Fruit fly (Drosophila melanogaster): Measurements from ENCODE around the gene Idh.
A peak's percentile ranks its signal among the peaks of the same experiment; 100 is the strongest.

The Idh gene

dm6 chr3L:8405123-8405522 is 44.4 kb upstream of the Idh start, which contains the start of the genes Tpt, mkg-p and CG13667 (continued):
- TF ChIP-seq CG2129 (GFP tag; IDR thresholded peaks at IDR 0.05; ENCODE audit: partially characterized antibody) (peak; percentile 64), CG13894 (tag; optimal IDR thresholded peaks at IDR 0.05) (no peak), CG4854 (GFP tag; optimal IDR thresholded peaks at IDR 0.05) (no peak), Dll (GFP tag; IDR thresholded peaks at IDR 0.05; ENCODE audit: partially characterized antibody) (peak; percentile 89), zen (tag; optimal IDR thresholded peaks at IDR 0.05) (peak; percentile 43), ranshi (GFP tag; IDR thresholded peaks at IDR 0.05) (no peak), Lhr (GFP tag; optimal IDR thresholded peaks at IDR 0.05) (peak; percentile 16), jumu (GFP tag; optimal IDR thresholded peaks at IDR 0.05) (peak; percentile 21), Sry-β (GFP tag; optimal IDR thresholded peaks at IDR 0.05) (peak; percentile 52), CG11247 (GFP tag; IDR thresholded peaks at IDR 0.05) (no peak), her (GFP tag; optimal IDR thresholded peaks at IDR 0.05) (no peak), caup (GFP tag; optimal IDR thresholded peaks at IDR 0.05; ENCODE audit: severe bottlenecking) (no peak), CG4360 (GFP tag; IDR thresholded peaks at IDR 0.05) (no peak), CG6791 (GFP tag; IDR thresholded peaks at IDR 0.05; ENCODE audit: partially characterized antibody) (peak; percentile 79), ase (GFP tag; IDR thresholded peaks at IDR 0.05) (no peak), HmgZ (tag; optimal IDR thresholded peaks at IDR 0.05) (peak; percentile 54), CG14860 (GFP tag; IDR thresholded peaks at IDR 0.05; ENCODE audit: partially characterized antibody) (peak; percentile 66; the same call in 2 of the 3 replicates), h (optimal IDR thresholded peaks at IDR 0.05) (no peak), pfk (GFP tag; optimal IDR thresholded peaks at IDR 0.05) (peak; percentile 85), Scr (GFP tag; IDR thresholded peaks at IDR 0.05; ENCODE audit: partially characterized antibody) (peak; percentile 84), tll (GFP tag; optimal IDR thresholded peaks at IDR 0.05) (no peak), CG9437 (GFP tag; optimal IDR thresholded peaks at IDR 0.05) (no peak), pb (GFP tag; optimal IDR thresholded peaks at IDR 0.05) (no peak), cad (GFP tag; optimal IDR thresholded peaks at IDR 0.05) (no peak), btn (GFP tag; optimal IDR thresholded peaks at IDR 0.05) (no peak), H15 (GFP tag; IDR thresholded peaks at IDR 0.05) (no peak), ato (GFP tag; IDR thresholded peaks at IDR 0.05; ENCODE audit: partially characterized antibody) (peak; percentile 42; the same call in 1 of the 2 replicates), CG6272 (GFP tag; IDR thresholded peaks at IDR 0.05) (no peak), CG6683 (GFP tag; optimal IDR thresholded peaks at IDR 0.05) (no peak), Dip2 (GFP tag; IDR thresholded peaks at IDR 0.05) (no peak), nerfin-1 (tag; optimal IDR thresholded peaks at IDR 0.05) (peak; percentile 79), ftz-f1 (GFP tag; optimal IDR thresholded peaks at IDR 0.05) (no peak), dm (GFP tag; optimal IDR thresholded peaks at IDR 0.05) (peak; percentile 58), E2f2 (GFP tag; IDR thresholded peaks at IDR 0.05) (peak; percentile 63), CG7271 (tag; optimal IDR thresholded peaks at IDR 0.05) (no peak), repo (GFP tag; optimal IDR thresholded peaks at IDR 0.05) (no peak), org-1 (GFP tag; optimal IDR thresholded peaks at IDR 0.05) (no peak), pho (GFP tag; optimal IDR thresholded peaks at IDR 0.05) (peak; percentile 13), chm (GFP tag; IDR thresholded peaks at IDR 0.05) (no peak), Myb (GFP tag; optimal IDR thresholded peaks at IDR 0.05) (peak; percentile 33)

dm6 chr3L:8398763-8399445 is 38.2 kb upstream of the Idh start:
- TF ChIP-seq eve (GFP tag; optimal IDR thresholded peaks at IDR 0.05) = no peak
- TF ChIP-seq CG12744 (GFP tag; optimal IDR thresholded peaks at IDR 0.05) = no peak
- peak; percentile 49 for TF ChIP-seq CG16815 (GFP tag; optimal IDR thresholded peaks at IDR 0.05)
- no peak for TF ChIP-seq CG17186 (GFP tag; optimal IDR thresholded peaks at IDR 0.05)
- TF ChIP-seq CG33557 (GFP tag; optimal IDR thresholded peaks at IDR 0.05) = no peak
- no peak for TF ChIP-seq gro (GFP tag; optimal IDR thresholded peaks at IDR 0.05)
- TF ChIP-seq Max (GFP tag; optimal IDR thresholded peaks at IDR 0.05) = no peak
- no peak for TF ChIP-seq CG1233 (GFP tag; optimal IDR thresholded peaks at IDR 0.05)
- no peak for TF ChIP-seq org-1 (GFP tag; optimal IDR thresholded peaks at IDR 0.05)
- TF ChIP-seq CG11247 (GFP tag; IDR thresholded peaks at IDR 0.05) = no peak
- TF ChIP-seq nau (GFP tag; optimal IDR thresholded peaks at IDR 0.05) = no peak
- no peak for TF ChIP-seq ham (GFP tag; IDR thresholded peaks at IDR 0.05)
- TF ChIP-seq CG33213 (GFP tag; optimal IDR thresholded peaks at IDR 0.05) = peak; percentile 8
- TF ChIP-seq CG13775 (GFP tag; optimal IDR thresholded peaks at IDR 0.05) = no peak

Data from whole organism, embryonic.